Fruit fly (Drosophila melanogaster): ENCODE measurements around the gene CG6592.
A peak's percentile ranks its signal among the peaks of the same experiment; 100 is the strongest.

CG6592 gene

dm6 chr3L:6085988-6086387, 26.5 kb downstream of the CG6592 start:
- peak; percentile 23 for TF ChIP-seq Chrac-16 (GFP tag; optimal IDR thresholded peaks at IDR 0.05)
- TF ChIP-seq CG9609 (GFP tag; optimal IDR thresholded peaks at IDR 0.05), result peak; percentile 10
- TF ChIP-seq gsb-n (tag; optimal IDR thresholded peaks at IDR 0.05), result no peak
- TF ChIP-seq Hsf (GFP tag; optimal IDR thresholded peaks at IDR 0.05), result peak; percentile 7
- TF ChIP-seq jumu (GFP tag; optimal IDR thresholded peaks at IDR 0.05), result peak; percentile 24
- TF ChIP-seq zfh1 (GFP tag; IDR thresholded peaks at IDR 0.05), result no peak
- no peak for TF ChIP-seq scrt (GFP tag; optimal IDR thresholded peaks at IDR 0.05)
- no peak for TF ChIP-seq chinmo (GFP tag; IDR thresholded peaks at IDR 0.05; ENCODE audit: partially characterized antibody)
- no peak for TF ChIP-seq Drgx (GFP tag; IDR thresholded peaks at IDR 0.05)
- peak; percentile 38 for TF ChIP-seq Hmr (GFP tag; optimal IDR thresholded peaks at IDR 0.05)
- no peak for TF ChIP-seq luna (GFP tag; optimal IDR thresholded peaks at IDR 0.05)
- peak; percentile 40 for TF ChIP-seq lilli (GFP tag; optimal IDR thresholded peaks at IDR 0.05)
- no peak for TF ChIP-seq CG15601 (tag; optimal IDR thresholded peaks at IDR 0.05)
- TF ChIP-seq fd96Cb (tag; optimal IDR thresholded peaks at IDR 0.05), result no peak
- no peak for TF ChIP-seq HLHmδ (GFP tag; optimal IDR thresholded peaks at IDR 0.05)
- no peak for TF ChIP-seq ems (GFP tag; optimal IDR thresholded peaks at IDR 0.05)
- TF ChIP-seq CG7372 (GFP tag; IDR thresholded peaks at IDR 0.05), result no peak
- no peak for TF ChIP-seq CG10321 (GFP tag; IDR thresholded peaks at IDR 0.05)
- TF ChIP-seq CG8388 (GFP tag; optimal IDR thresholded peaks at IDR 0.05), result peak; percentile 38
- TF ChIP-seq odd (GFP tag; optimal IDR thresholded peaks at IDR 0.05), result no peak
- no peak for TF ChIP-seq bbx (GFP tag; IDR thresholded peaks at IDR 0.05; ENCODE audit: partially characterized antibody)
- TF ChIP-seq GATAe (GFP tag; conservative IDR thresholded peaks at IDR 0.05), result no peak
- TF ChIP-seq Pdp1 (GFP tag; optimal IDR thresholded peaks at IDR 0.05), result peak; percentile 31 to 39
- no peak for TF ChIP-seq HLH4C (GFP tag; IDR thresholded peaks at IDR 0.05; ENCODE audit: partially characterized antibody)
- TF ChIP-seq CG12659 (GFP tag; optimal IDR thresholded peaks at IDR 0.05), result peak; percentile 9
- TF ChIP-seq usp (GFP tag; optimal IDR thresholded peaks at IDR 0.05), result no peak
- TF ChIP-seq Sox100B (GFP tag; optimal IDR thresholded peaks at IDR 0.05), result no peak
- peak; percentile 21; the same call in 1 of the 3 replicates for TF ChIP-seq ken (GFP tag; IDR thresholded peaks at IDR 0.05)
- no peak for TF ChIP-seq ro (GFP tag; IDR thresholded peaks at IDR 0.05)
- TF ChIP-seq pros (GFP tag; optimal IDR thresholded peaks at IDR 0.05), result no peak
- peak; percentile 47 for TF ChIP-seq CG30403 (GFP tag; optimal IDR thresholded peaks at IDR 0.05)
- no peak for TF ChIP-seq eyg (GFP tag; optimal IDR thresholded peaks at IDR 0.05)
- peak; percentile 24 for TF ChIP-seq nmo (GFP tag; optimal IDR thresholded peaks at IDR 0.05)
- no peak for TF ChIP-seq Nf-YB (GFP tag; optimal IDR thresholded peaks at IDR 0.05)
- TF ChIP-seq CG2199 (GFP tag; IDR thresholded peaks at IDR 0.05), result no peak
- TF ChIP-seq CG6175 (GFP tag; IDR thresholded peaks at IDR 0.05), result no peak
- TF ChIP-seq Fer1 (GFP tag; optimal IDR thresholded peaks at IDR 0.05), result no peak
- TF ChIP-seq CG7839 (tag; optimal IDR thresholded peaks at IDR 0.05), result peak; percentile 40
- no peak for TF ChIP-seq CG1024 (GFP tag; IDR thresholded peaks at IDR 0.05)
- TF ChIP-seq Ets65A (GFP tag), result peak; percentile 70
- TF ChIP-seq TFAM (GFP tag; optimal IDR thresholded peaks at IDR 0.05), result no peak
- peak; percentile 39 for TF ChIP-seq NfI (GFP tag; optimal IDR thresholded peaks at IDR 0.05)
- no peak for TF ChIP-seq Sry-β (GFP tag; optimal IDR thresholded peaks at IDR 0.05)
- no peak for TF ChIP-seq CG1233 (GFP tag; optimal IDR thresholded peaks at IDR 0.05)
- peak; percentile 27 to 48 for TF ChIP-seq dpn (GFP tag; optimal IDR thresholded peaks at IDR 0.05)
- TF ChIP-seq oc (tag; optimal IDR thresholded peaks at IDR 0.05), result no peak
- TF ChIP-seq HHEX (GFP tag; optimal IDR thresholded peaks at IDR 0.05), result no peak
- TF ChIP-seq Atf6 (GFP tag; IDR thresholded peaks at IDR 0.05), result peak; percentile 61
- no peak for TF ChIP-seq CG17568 (GFP tag; optimal IDR thresholded peaks at IDR 0.05)
- no peak for TF ChIP-seq ham (GFP tag; IDR thresholded peaks at IDR 0.05)
- TF ChIP-seq zf30C (GFP tag; optimal IDR thresholded peaks at IDR 0.05), result no peak

Data from whole organism, embryonic.